Fruit fly (Drosophila melanogaster): ENCODE results near the gene CG7276.

- TF ChIP-seq EcR (GFP tag; optimal IDR thresholded peaks at IDR 0.05) (no peak), CG32121 (GFP tag; IDR thresholded peaks at IDR 0.05) (no peak), CG9948 (tag; optimal IDR thresholded peaks at IDR 0.05) (no peak)
Observed at dm6 chr3L:15519492-15519891, 21.5 kb downstream of the CG7276 start, which contains the start of gene mex1.
